Fruit fly (Drosophila melanogaster): Measurements from ENCODE around the gene CG7409.

DNA sequence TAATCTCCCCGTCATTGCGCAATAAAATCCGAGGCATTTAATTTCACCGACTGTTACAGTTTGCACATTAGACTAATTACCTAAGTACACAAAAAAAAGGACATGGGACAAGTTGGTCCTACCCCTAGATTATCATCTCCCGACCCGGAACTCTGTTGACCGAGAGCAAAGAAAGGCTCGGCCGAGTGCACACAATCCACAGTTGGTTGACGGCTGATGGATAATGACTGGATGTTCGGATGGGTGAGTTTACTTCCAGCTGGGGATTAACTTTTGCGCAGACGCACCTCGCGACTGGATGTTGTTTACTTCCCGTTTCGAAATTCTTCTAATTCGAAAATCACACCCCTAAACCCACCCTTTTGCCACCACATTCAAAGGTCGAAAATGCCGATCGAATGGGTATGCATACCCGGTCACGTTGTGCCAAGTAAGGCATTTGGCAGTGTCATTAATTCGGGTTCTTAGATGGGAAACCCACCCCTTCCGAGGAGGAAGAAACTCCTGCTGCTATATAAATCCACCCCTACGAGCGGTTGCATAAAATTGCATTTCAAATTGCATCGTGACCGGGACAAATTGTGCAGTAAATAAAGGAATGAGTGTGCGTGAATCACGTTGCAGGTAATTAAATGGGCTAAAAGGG is 39.8 kb upstream of the CG7409 start:
- TF ChIP-seq net (GFP tag; optimal IDR thresholded peaks at IDR 0.05) (no peak), eg (GFP tag; IDR thresholded peaks at IDR 0.05) (no peak), Met (GFP tag; optimal IDR thresholded peaks at IDR 0.05) (no peak), CG6163 (GFP tag; IDR thresholded peaks at IDR 0.05) (no peak), achi (GFP tag; optimal IDR thresholded peaks at IDR 0.05) (no peak), Sox102F (GFP tag; optimal IDR thresholded peaks at IDR 0.05) (no peak), fkh (GFP tag; optimal IDR thresholded peaks at IDR 0.05) (peak; percentile 26), esn (GFP tag; optimal IDR thresholded peaks at IDR 0.05) (no peak), svp (GFP tag) (no peak), fd59A (GFP tag; optimal IDR thresholded peaks at IDR 0.05) (no peak), vri (GFP tag; optimal IDR thresholded peaks at IDR 0.05) (no peak), CG32006 (GFP tag; optimal IDR thresholded peaks at IDR 0.05) (no peak)
